Worm (Caenorhabditis elegans) whole organism, L2 larva: Measurements from ENCODE around the gene bath-47.

ENCODE experiments used
- aly-2 ChIP-seq: fragments of 150-350 bp; optimal IDR thresholded peaks from 2 replicates; lab custom pipeline; 2014; ENCODE audit warnings: missing biosample characterization, missing genetic modification characterization
- ceh-16 ChIP-seq: fragments of 150-350 bp; optimal IDR thresholded peaks from 2 replicates; lab custom pipeline; 2014; ENCODE audit warnings: missing biosample characterization, missing genetic modification characterization
- elt-3 ChIP-seq: sonication (generic microtip); optimal IDR thresholded peaks from 2 replicates; lab custom pipeline; 2017; ENCODE audit warnings: missing biosample characterization, missing genetic modification characterization

- no peak for TF ChIP-seq elt-3
- TF ChIP-seq aly-2 (tag; lab: Kevin White, UChicago), result no peak
- TF ChIP-seq ceh-16 (tag; lab: Kevin White, UChicago), result no peak
Observed at ce11 chrII:1561863-1562262, 39.7 kb upstream of the bath-47 start, which contains the start of gene K05F6.14.
